Fruit fly (Drosophila melanogaster) whole organism, embryonic: Measurements from ENCODE around the gene GNBP2.

Source experiments
- Asciz ChIP-seq: fragments of 200-800 bp; sonication (Bioruptor generic); optimal IDR thresholded peaks from 2 replicates; lab custom pipeline; 2017; ENCODE audit warnings: missing biosample characterization, mild to moderate bottlenecking, missing genetic modification characterization, missing genetic modification reagents
- Bgb ChIP-seq: fragments of 200-800 bp; sonication (Bioruptor generic); IDR thresholded peaks from 2 replicates; pipeline ENCODE4 v1.3.6; 2022; ENCODE audit warnings: missing biosample characterization, missing genetic modification characterization; ENCODE audit not compliant: partially characterized antibody
- CG10321 ChIP-seq: fragments of 200-800 bp; sonication (Bioruptor generic); IDR thresholded peaks from 2 replicates; pipeline ENCODE4 v1.3.6; 2022; ENCODE audit warnings: missing biosample characterization, missing genetic modification characterization
- CG15514 ChIP-seq: fragments of 200-800 bp; sonication (Bioruptor generic); optimal IDR thresholded peaks from 3 replicates; lab custom pipeline; 2017; ENCODE audit warnings: missing biosample characterization, missing genetic modification characterization, mild to moderate bottlenecking, moderate library complexity, missing genetic modification reagents
- CG17328 ChIP-seq: fragments of 200-800 bp; sonication (Bioruptor generic); IDR thresholded peaks from 2 replicates; pipeline ENCODE4 v1.3.6; 2022; ENCODE audit warnings: missing biosample characterization, missing genetic modification characterization
- CG17361 ChIP-seq: fragments of 200-800 bp; sonication (Bioruptor generic); IDR thresholded peaks from 3 replicates; pipeline ENCODE4 v1.3.6; 2022; ENCODE audit warnings: missing biosample characterization, missing genetic modification characterization
- CG18599 ChIP-seq: fragments of 200-800 bp; sonication (Bioruptor generic); optimal IDR thresholded peaks from 3 replicates; lab custom pipeline; 2017; ENCODE audit warnings: missing biosample characterization, missing genetic modification characterization, mild to moderate bottlenecking, moderate library complexity, missing genetic modification reagents
- CG30403 ChIP-seq: fragments of 200-800 bp; sonication (Bioruptor generic); optimal IDR thresholded peaks from 3 replicates; lab custom pipeline; 2016; ENCODE audit warnings: missing biosample characterization, missing genetic modification characterization
- CG32532 ChIP-seq: fragments of 200-800 bp; sonication (Bioruptor generic); IDR thresholded peaks from 2 replicates; pipeline ENCODE4 v1.3.6; 2022; ENCODE audit warnings: missing biosample characterization, missing genetic modification characterization
- CG32767 ChIP-seq: fragments of 200-800 bp; sonication (Bioruptor generic); IDR thresholded peaks from 2 replicates; pipeline ENCODE4 v1.3.6; 2022; ENCODE audit warnings: missing biosample characterization, missing genetic modification characterization
- CG3281 ChIP-seq: fragments of 200-800 bp; sonication (Bioruptor generic); optimal IDR thresholded peaks from 3 replicates; lab custom pipeline; 2017; ENCODE audit warnings: missing biosample characterization, mild to moderate bottlenecking, missing genetic modification characterization
- CG33213 ChIP-seq: fragments of 200-800 bp; sonication (Bioruptor generic); optimal IDR thresholded peaks from 3 replicates; lab custom pipeline; 2016; ENCODE audit warnings: missing biosample characterization, missing genetic modification characterization
- CG42726 ChIP-seq: fragments of 200-800 bp; sonication (Bioruptor generic); IDR thresholded peaks from 2 replicates; pipeline ENCODE4 v1.3.6; 2022; ENCODE audit warnings: missing biosample characterization, missing genetic modification characterization; ENCODE audit not compliant: partially characterized antibody
- CG4854 ChIP-seq: fragments of 200-800 bp; sonication (Bioruptor generic); optimal IDR thresholded peaks from 2 replicates; lab custom pipeline; 2016; ENCODE audit warnings: missing biosample characterization, missing genetic modification characterization, inconsistent platforms
- CG6254 ChIP-seq: fragments of 200-800 bp; sonication (Bioruptor generic); optimal IDR thresholded peaks from 3 replicates; lab custom pipeline; 2017; ENCODE audit warnings: mild to moderate bottlenecking, missing biosample characterization, missing genetic modification reagents, missing genetic modification characterization
- CG6272 ChIP-seq: fragments of 200-800 bp; sonication (Bioruptor generic); IDR thresholded peaks from 2 replicates; pipeline ENCODE4 v1.3.6; 2022; ENCODE audit warnings: missing biosample characterization, missing genetic modification characterization
- CG7372 ChIP-seq: fragments of 200-800 bp; sonication (Bioruptor generic); IDR thresholded peaks from 2 replicates; pipeline ENCODE4 v1.3.6; 2022; ENCODE audit warnings: missing biosample characterization, missing genetic modification characterization
- CG9932 ChIP-seq: fragments of 200-800 bp; sonication (Bioruptor generic); IDR thresholded peaks from 2 replicates; pipeline ENCODE4 v1.3.6; 2022; ENCODE audit warnings: missing biosample characterization, missing genetic modification characterization
- CHES-1-like ChIP-seq: fragments of 200-800 bp; sonication (Bioruptor generic); optimal IDR thresholded peaks from 2 replicates; lab custom pipeline; 2016; ENCODE audit warnings: missing biosample characterization, missing genetic modification characterization
- Dref ChIP-seq: fragments of 200-800 bp; sonication (Bioruptor generic); IDR thresholded peaks from 2 replicates; pipeline ENCODE4 v1.3.6; 2022; ENCODE audit warnings: missing biosample characterization, missing genetic modification characterization
- Ets97D ChIP-seq: fragments of 200-800 bp; sonication (Bioruptor generic); optimal IDR thresholded peaks from 3 replicates; lab custom pipeline; 2016; ENCODE audit warnings: missing biosample characterization, missing genetic modification characterization
- Fer3 ChIP-seq: fragments of 200-800 bp; sonication (Bioruptor generic); optimal IDR thresholded peaks from 2 replicates; lab custom pipeline; 2018; ENCODE audit warnings: missing biosample characterization, mild to moderate bottlenecking, missing genetic modification characterization, moderate library complexity
- Kr ChIP-seq: fragments of 200-800 bp; sonication (Bioruptor generic); optimal IDR thresholded peaks from 2 replicates; lab custom pipeline; 2017; ENCODE audit warnings: missing biosample characterization, mild to moderate bottlenecking, missing genetic modification characterization
- Meics ChIP-seq: fragments of 200-800 bp; sonication (Bioruptor generic); optimal IDR thresholded peaks from 2 replicates; lab custom pipeline; 2017; ENCODE audit warnings: missing biosample characterization, mild to moderate bottlenecking, missing genetic modification characterization
- NC2β ChIP-seq: fragments of 200-800 bp; sonication (Bioruptor generic); optimal IDR thresholded peaks from 2 replicates; lab custom pipeline; 2016; ENCODE audit warnings: missing biosample characterization, missing genetic modification characterization
- Scr ChIP-seq: fragments of 200-800 bp; sonication (Bioruptor generic); IDR thresholded peaks from 2 replicates; pipeline ENCODE4 v1.3.6; 2022; ENCODE audit warnings: missing biosample characterization, missing genetic modification characterization; ENCODE audit not compliant: partially characterized antibody
- bab2 ChIP-seq: fragments of 200-800 bp; sonication (Bioruptor generic); optimal IDR thresholded peaks from 2 replicates; lab custom pipeline; 2016; ENCODE audit warnings: missing biosample characterization, missing genetic modification characterization
- caup ChIP-seq: fragments of 200-800 bp; sonication (Bioruptor generic); optimal IDR thresholded peaks from 3 replicates; lab custom pipeline; 2017; ENCODE audit warnings: missing biosample characterization, mild to moderate bottlenecking, missing genetic modification characterization, moderate library complexity; ENCODE audit not compliant: severe bottlenecking
- crol ChIP-seq: fragments of 200-800 bp; sonication (Bioruptor generic); IDR thresholded peaks from 2 replicates; pipeline ENCODE4 v1.3.6; 2022; ENCODE audit warnings: missing biosample characterization, missing genetic modification characterization
- dm ChIP-seq: fragments of 200-800 bp; sonication (Bioruptor generic); optimal IDR thresholded peaks from 3 replicates; lab custom pipeline; 2016; ENCODE audit warnings: missing biosample characterization, missing genetic modification characterization
- dmrt99B ChIP-seq: fragments of 200-800 bp; sonication (Bioruptor generic); optimal IDR thresholded peaks from 2 replicates; lab custom pipeline; 2018; ENCODE audit warnings: missing biosample characterization, mild to moderate bottlenecking, missing genetic modification characterization, moderate library complexity
- dpn ChIP-seq, 2 experiments: fragments of 200-800 bp; sonication (Bioruptor generic); optimal IDR thresholded peaks; 3 replicates each; lab custom pipeline; 2016; ENCODE audit warnings: missing biosample characterization in 2 of 2, missing genetic modification characterization in 2 of 2
- ewg ChIP-seq: fragments of 200-800 bp; sonication (Bioruptor generic); optimal IDR thresholded peaks from 3 replicates; lab custom pipeline; 2017; ENCODE audit warnings: mild to moderate bottlenecking, missing biosample characterization, missing genetic modification reagents, missing genetic modification characterization
- exex ChIP-seq: fragments of 200-800 bp; sonication (Bioruptor generic); optimal IDR thresholded peaks from 4 replicates; lab custom pipeline; 2018; ENCODE audit warnings: missing biosample characterization, mild to moderate bottlenecking, missing genetic modification characterization, moderate library complexity
- grau ChIP-seq: fragments of 200-800 bp; optimal IDR thresholded peaks from 3 replicates; lab custom pipeline; 2019; ENCODE audit warnings: missing biosample characterization, mild to moderate bottlenecking, missing genetic modification characterization, moderate library complexity
- knrl ChIP-seq: fragments of 200-800 bp; sonication (Bioruptor generic); IDR thresholded peaks from 3 replicates; pipeline ENCODE4 v1.3.6; 2022; ENCODE audit warnings: missing biosample characterization, missing genetic modification characterization; ENCODE audit not compliant: partially characterized antibody
- lola ChIP-seq, 3 experiments: fragments of >200 bp in 2 of 3; fragments of 200-800 bp in 1 of 3; sonication (Bioruptor generic) in 1 of 3; optimal IDR thresholded peaks; 2 replicates each; lab custom pipeline; 2017 to 2019; ENCODE audit warnings: missing biosample characterization in 3 of 3, missing genetic modification characterization in 3 of 3, mild to moderate bottlenecking in 1 of 3, moderate library complexity in 1 of 3
- mam ChIP-seq: fragments of 200-800 bp; sonication (Bioruptor generic); optimal IDR thresholded peaks from 3 replicates; lab custom pipeline; 2016; ENCODE audit warnings: missing biosample characterization, missing genetic modification characterization
- pan ChIP-seq, 4 experiments: fragments of >200 bp in 3 of 4; fragments of 200-800 bp in 1 of 4; sonication (Bioruptor generic) in 1 of 4; optimal IDR thresholded peaks in 3 of 4; IDR thresholded peaks in 1 of 4; 2 replicates each; pipeline versions ENCODE4 v1.3.6 to Lab custom; 2017 to 2022; ENCODE audit warnings: missing biosample characterization in 2 of 4, missing genetic modification characterization in 2 of 4, mixed read lengths in 1 of 4
- pho ChIP-seq: fragments of 200-800 bp; sonication (Bioruptor generic); optimal IDR thresholded peaks from 2 replicates; lab custom pipeline; 2016; ENCODE audit warnings: missing biosample characterization, missing genetic modification characterization
- run ChIP-seq: fragments of 200-800 bp; sonication (Bioruptor generic); optimal IDR thresholded peaks from 3 replicates; lab custom pipeline; 2018; ENCODE audit warnings: missing biosample characterization, mild to moderate bottlenecking, missing genetic modification characterization
- scrt ChIP-seq: fragments of 200-800 bp; sonication (Bioruptor generic); optimal IDR thresholded peaks from 2 replicates; lab custom pipeline; 2018; ENCODE audit warnings: missing biosample characterization, mild to moderate bottlenecking, missing genetic modification characterization, moderate library complexity
- slp2 ChIP-seq: fragments of 200-800 bp; sonication (Bioruptor generic); optimal IDR thresholded peaks from 2 replicates; lab custom pipeline; 2016; ENCODE audit warnings: missing biosample characterization, missing genetic modification characterization
- sob ChIP-seq: fragments of 200-800 bp; sonication (Bioruptor generic); IDR thresholded peaks from 2 replicates; pipeline ENCODE4 v1.3.6; 2022; ENCODE audit warnings: missing biosample characterization, missing genetic modification characterization
- tna ChIP-seq: fragments of 200-800 bp; sonication (Bioruptor generic); IDR thresholded peaks from 2 replicates; pipeline ENCODE4 v1.3.6; 2022; ENCODE audit warnings: missing biosample characterization, missing genetic modification characterization; ENCODE audit not compliant: partially characterized antibody
- trem ChIP-seq: fragments of 200-800 bp; optimal IDR thresholded peaks from 3 replicates; lab custom pipeline; 2019; ENCODE audit warnings: missing biosample characterization, mild to moderate bottlenecking, missing genetic modification characterization, moderate library complexity
- unpg ChIP-seq: fragments of 200-800 bp; sonication (Bioruptor generic); optimal IDR thresholded peaks from 3 replicates; lab custom pipeline; 2018; ENCODE audit warnings: missing biosample characterization, mild to moderate bottlenecking, missing genetic modification characterization, moderate library complexity
- zfh2 ChIP-seq: fragments of 200-800 bp; sonication (Bioruptor generic); optimal IDR thresholded peaks from 2 replicates; lab custom pipeline; 2016; ENCODE audit warnings: missing biosample characterization, missing genetic modification characterization

GNBP2 gene

dm6 chr3L:18672203-18672602 lies 3.0 kb downstream of the GNBP2 start (continued):
- TF ChIP-seq NC2β (peak; percentile 3), CG32767 (no peak), CG4854 (GFP tag; lab: Kevin White, UChicago) (no peak), lola (GFP tag; optimal IDR thresholded peaks at IDR 0.05; lab: Kevin White, UChicago) (no peak), CG17328 (GFP tag; lab: Robert Waterston, UW) (0 out of 2 replicates have a peak, but pooled peaks have one; percentile 33), slp2 (peak; percentile 7), pan (optimal IDR thresholded peaks at IDR 0.05; lab: Kevin White, UChicago) (no peak), pan (GFP tag; optimal IDR thresholded peaks at IDR 0.05 in 1 of 2, IDR thresholded peaks at IDR 0.05 in 1 of 2) (peak in 1 of 2 experiments; percentile 30), sob (peak; percentile 48; the same call in 1 of the 2 replicates), Asciz (GFP tag; lab: Kevin White, UChicago) (no peak), trem (peak; percentile 55), Dref (peak; percentile 42), tna (peak; percentile 19; the same call in 1 of the 2 replicates), pho (peak; percentile 14), Fer3 (tag; lab: Kevin White, UChicago) (peak; percentile 25), caup (peak; percentile 0), CHES-1-like (GFP tag; lab: Kevin White, UChicago) (peak; percentile 28), CG15514 (peak; percentile 96), scrt (peak; percentile 38), bab2 (GFP tag; lab: Kevin White, UChicago) (no peak), Meics (GFP tag; lab: Kevin White, UChicago) (peak; percentile 18), CG18599 (GFP tag; lab: Kevin White, UChicago) (peak; percentile 37), CG33213 (GFP tag; lab: Kevin White, UChicago) (peak; percentile 14), CG9932 (GFP tag; lab: Robert Waterston, UW) (peak; percentile 15; the same call in 1 of the 2 replicates), CG3281 (peak; percentile 47), Ets97D (peak; percentile 46), ewg (GFP tag; lab: Kevin White, UChicago) (peak; percentile 13), crol (GFP tag; lab: Robert Waterston, UW) (peak; percentile 99), CG30403 (GFP tag; lab: Kevin White, UChicago) (peak; percentile 14), dmrt99B (no peak), dm (GFP tag; lab: Kevin White, UChicago) (peak; percentile 8), CG6254 (GFP tag; lab: Kevin White, UChicago) (no peak), mam (GFP tag; lab: Kevin White, UChicago) (peak; percentile 32), zfh2 (GFP tag; lab: Kevin White, UChicago) (peak; percentile 49), Bgb (peak; percentile 57), CG42726 (GFP tag; lab: Robert Waterston, UW) (no peak), CG7372 (GFP tag; lab: Robert Waterston, UW) (peak; percentile 14; the same call in 1 of the 2 replicates), exex (tag; lab: Kevin White, UChicago) (peak; percentile 8), grau (peak; percentile 28), Scr (GFP tag; lab: Robert Waterston, UW) (peak; percentile 24; the same call in 1 of the 2 replicates), CG6272 (GFP tag; lab: Robert Waterston, UW) (0 out of 2 replicates have a peak, but pooled peaks have one; percentile 30), run (tag; lab: Kevin White, UChicago) (no peak), knrl (GFP tag; lab: Robert Waterston, UW) (0 out of 3 replicates have a peak, but pooled peaks have one; percentile 17), dpn (GFP tag; optimal IDR thresholded peaks at IDR 0.05; lab: Kevin White, UChicago) (peak in 1 of 2 experiments; percentile 29), unpg (GFP tag; lab: Kevin White, UChicago) (peak; percentile 16), Kr (GFP tag; lab: Kevin White, UChicago) (peak; percentile 48), CG32532 (GFP tag; lab: Robert Waterston, UW) (peak; percentile 42; the same call in 1 of the 2 replicates), CG10321 (GFP tag; lab: Robert Waterston, UW) (no peak), CG17361 (GFP tag; lab: Robert Waterston, UW) (no peak)
